Fruit fly (Drosophila melanogaster) whole organism: ENCODE results near the gene LManVI.

Experiments used
- Dll ChIP-seq: fragments of >200 bp; optimal IDR thresholded peaks from 2 replicates; lab custom pipeline; 2017
- usp ChIP-seq: fragments of >200 bp; optimal IDR thresholded peaks from 2 replicates; lab custom pipeline; 2017; ENCODE audit warnings: missing biosample characterization, missing genetic modification characterization, mixed read lengths

dm6 chr2L:8828387-8828786 lies 47.3 kb upstream of the LManVI start:
- no peak for TF ChIP-seq usp
- TF ChIP-seq Dll (lab: Kevin White, UChicago), result no peak
